Fruit fly (Drosophila melanogaster): ENCODE data around the gene Nedd4.
A peak's percentile ranks its signal among the peaks of the same experiment; 100 is the strongest.

The Nedd4 gene

DNA sequence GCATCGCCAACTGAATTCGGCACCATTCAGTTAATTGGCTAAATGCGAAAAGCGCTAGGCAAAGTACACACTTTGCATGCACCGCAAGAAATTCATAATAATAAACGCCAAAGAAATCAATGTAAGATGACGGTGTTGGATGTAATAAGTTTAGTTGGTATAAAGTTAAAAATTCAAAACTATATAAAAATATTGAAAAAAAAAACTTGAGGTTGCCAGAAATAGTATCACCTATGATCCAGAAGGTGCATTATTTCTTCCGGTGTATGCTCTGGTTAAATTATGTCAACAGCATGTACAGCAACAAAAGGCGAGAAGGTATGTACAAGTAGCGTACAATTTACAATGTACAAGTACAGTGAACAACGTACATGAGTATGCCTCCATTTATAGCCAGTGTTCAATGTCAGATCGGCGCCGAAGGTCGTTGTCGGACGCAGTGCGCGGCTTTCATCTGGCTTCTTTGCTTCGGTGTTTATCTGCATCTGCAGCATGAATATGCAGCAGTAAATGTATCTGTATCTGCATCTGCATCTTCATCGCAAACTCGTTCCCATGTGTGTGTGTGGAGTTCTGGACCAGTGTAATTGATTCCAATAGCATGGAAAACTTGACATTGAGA, 32.9 kb upstream of the Nedd4 start (continued):
- TF ChIP-seq trh (GFP tag; optimal IDR thresholded peaks at IDR 0.05), result no peak
- no peak for TF ChIP-seq usp (GFP tag; optimal IDR thresholded peaks at IDR 0.05)
- no peak for TF ChIP-seq CG15073 (GFP tag; optimal IDR thresholded peaks at IDR 0.05)
- TF ChIP-seq CG4328 (GFP tag; optimal IDR thresholded peaks at IDR 0.05), result no peak
- no peak for TF ChIP-seq CG6813 (GFP tag; optimal IDR thresholded peaks at IDR 0.05)
- TF ChIP-seq CG14860 (GFP tag; IDR thresholded peaks at IDR 0.05; ENCODE audit: partially characterized antibody), result no peak
- TF ChIP-seq exex (tag; optimal IDR thresholded peaks at IDR 0.05), result no peak
- TF ChIP-seq lov (optimal IDR thresholded peaks at IDR 0.05), result no peak
- TF ChIP-seq lov (GFP tag; IDR thresholded peaks at IDR 0.05), result no peak
- TF ChIP-seq CG11093 (GFP tag; IDR thresholded peaks at IDR 0.05), result no peak
- no peak for TF ChIP-seq CG10274 (GFP tag; optimal IDR thresholded peaks at IDR 0.05)
- TF ChIP-seq run (tag; optimal IDR thresholded peaks at IDR 0.05), result no peak
- TF ChIP-seq CG18764 (GFP tag; optimal IDR thresholded peaks at IDR 0.05), result no peak
- TF ChIP-seq CHES-1-like (GFP tag; optimal IDR thresholded peaks at IDR 0.05), result no peak
- TF ChIP-seq disco-r (GFP tag; optimal IDR thresholded peaks at IDR 0.05), result no peak
- TF ChIP-seq Hr39 (optimal IDR thresholded peaks at IDR 0.05), result no peak
- no peak for TF ChIP-seq Dfd (GFP tag; optimal IDR thresholded peaks at IDR 0.05)
- no peak for TF ChIP-seq B-H1 (GFP tag; IDR thresholded peaks at IDR 0.05)
- TF ChIP-seq CG34224 (GFP tag; IDR thresholded peaks at IDR 0.05; ENCODE audit: partially characterized antibody), result no peak
- no peak for TF ChIP-seq bowl (GFP tag; IDR thresholded peaks at IDR 0.05)
- TF ChIP-seq CG9727 (GFP tag; optimal IDR thresholded peaks at IDR 0.05), result no peak
- TF ChIP-seq CG2678 (tag; optimal IDR thresholded peaks at IDR 0.05), result peak; percentile 28
- 0 out of 3 replicates have a peak, but pooled peaks have one; percentile 10 for TF ChIP-seq ken (GFP tag; IDR thresholded peaks at IDR 0.05)
- TF ChIP-seq CG3163 (GFP tag; optimal IDR thresholded peaks at IDR 0.05), result no peak
- TF ChIP-seq chm (GFP tag; IDR thresholded peaks at IDR 0.05), result no peak
- TF ChIP-seq caup (GFP tag; optimal IDR thresholded peaks at IDR 0.05; ENCODE audit: severe bottlenecking), result no peak
- no peak for TF ChIP-seq pb (GFP tag; optimal IDR thresholded peaks at IDR 0.05)
- TF ChIP-seq CG6854 (GFP tag; optimal IDR thresholded peaks at IDR 0.05), result no peak
- TF ChIP-seq klu (GFP tag; IDR thresholded peaks at IDR 0.05), result no peak
- no peak for TF ChIP-seq CG8359 (GFP tag; optimal IDR thresholded peaks at IDR 0.05; ENCODE audit: borderline replicate concordance)
- no peak for TF ChIP-seq nerfin-1 (tag; optimal IDR thresholded peaks at IDR 0.05)
- peak; percentile 55; the same call in 1 of the 3 replicates for TF ChIP-seq ci (GFP tag; IDR thresholded peaks at IDR 0.05)
- no peak for TF ChIP-seq p53 (GFP tag; optimal IDR thresholded peaks at IDR 0.05)
- TF ChIP-seq Tbp (GFP tag; optimal IDR thresholded peaks at IDR 0.05), result no peak
- TF ChIP-seq grau (tag; optimal IDR thresholded peaks at IDR 0.05), result peak; percentile 17
- TF ChIP-seq row (GFP tag; IDR thresholded peaks at IDR 0.05), result peak; percentile 40; the same call in 2 of the 3 replicates
- TF ChIP-seq Mes4 (GFP tag; optimal IDR thresholded peaks at IDR 0.05), result no peak
- TF ChIP-seq CG1024 (GFP tag; IDR thresholded peaks at IDR 0.05), result no peak
- TF ChIP-seq cwo (GFP tag; optimal IDR thresholded peaks at IDR 0.05), result no peak
- no peak for TF ChIP-seq br (optimal IDR thresholded peaks at IDR 0.05)
- TF ChIP-seq CG32532 (GFP tag; IDR thresholded peaks at IDR 0.05), result no peak
- TF ChIP-seq fru (optimal IDR thresholded peaks at IDR 0.05), result no peak
- no peak for TF ChIP-seq so (GFP tag; IDR thresholded peaks at IDR 0.05)
- no peak for TF ChIP-seq prd (optimal IDR thresholded peaks at IDR 0.05)
- peak; percentile 32; the same call in 1 of the 3 replicates for TF ChIP-seq prd (GFP tag; IDR thresholded peaks at IDR 0.05)
- no peak for TF ChIP-seq tio (GFP tag; optimal IDR thresholded peaks at IDR 0.05)
- TF ChIP-seq CG7372 (GFP tag; IDR thresholded peaks at IDR 0.05), result no peak
- TF ChIP-seq her (GFP tag; optimal IDR thresholded peaks at IDR 0.05), result no peak
- TF ChIP-seq CG8290 (GFP tag; optimal IDR thresholded peaks at IDR 0.05), result no peak
- no peak for TF ChIP-seq CG8290 (tag; optimal IDR thresholded peaks at IDR 0.05)
- TF ChIP-seq stwl (tag; optimal IDR thresholded peaks at IDR 0.05), result no peak
- no peak for TF ChIP-seq CG10209 (GFP tag; optimal IDR thresholded peaks at IDR 0.05)
- no peak for TF ChIP-seq TFAM (GFP tag; optimal IDR thresholded peaks at IDR 0.05)
